Fruit fly (Drosophila melanogaster) whole organism, embryonic: ENCODE data around the gene ATPsynC.

ENCODE experiments used
- Abd-B ChIP-seq: fragments of 200-800 bp; sonication (Bioruptor generic); optimal IDR thresholded peaks from 2 replicates; lab custom pipeline; 2018; ENCODE audit warnings: missing biosample characterization, mild to moderate bottlenecking, missing genetic modification characterization, moderate library complexity
- Ada2b ChIP-seq: fragments of 200-800 bp; sonication (Bioruptor generic); IDR thresholded peaks from 2 replicates; pipeline ENCODE4 v1.3.6; 2022; ENCODE audit warnings: missing biosample characterization, missing genetic modification characterization
- Adf1 ChIP-seq: fragments of 200-800 bp; sonication (Bioruptor generic); IDR thresholded peaks from 2 replicates; pipeline ENCODE4 v1.3.6; 2022; ENCODE audit warnings: missing biosample characterization, missing genetic modification characterization
- Bdp1 ChIP-seq: fragments of 200-800 bp; sonication (Bioruptor generic); optimal IDR thresholded peaks from 3 replicates; lab custom pipeline; 2016; ENCODE audit warnings: missing biosample characterization, missing genetic modification characterization
- CG10267 ChIP-seq: fragments of 200-800 bp; sonication (Bioruptor generic); optimal IDR thresholded peaks from 2 replicates; lab custom pipeline; 2018; ENCODE audit warnings: missing biosample characterization, mild to moderate bottlenecking, missing genetic modification characterization, moderate library complexity
- CG10366 ChIP-seq: fragments of 200-800 bp; sonication (Bioruptor generic); IDR thresholded peaks from 2 replicates; pipeline ENCODE4 v1.3.6; 2022; ENCODE audit warnings: missing biosample characterization, missing genetic modification characterization
- CG10462 ChIP-seq: fragments of 200-800 bp; sonication (Bioruptor generic); optimal IDR thresholded peaks from 2 replicates; lab custom pipeline; 2016; ENCODE audit warnings: missing biosample characterization, missing genetic modification characterization
- CG10565 ChIP-seq: fragments of 200-800 bp; sonication (Bioruptor generic); optimal IDR thresholded peaks from 3 replicates; lab custom pipeline; 2016; ENCODE audit warnings: missing biosample characterization, mild to moderate bottlenecking, missing genetic modification characterization
- CG11247 ChIP-seq: fragments of 200-800 bp; sonication (Bioruptor generic); IDR thresholded peaks from 2 replicates; pipeline ENCODE4 v1.3.6; 2022; ENCODE audit warnings: missing biosample characterization, missing genetic modification characterization
- CG12391 ChIP-seq: fragments of 200-800 bp; sonication (Bioruptor generic); optimal IDR thresholded peaks from 3 replicates; lab custom pipeline; 2018; ENCODE audit warnings: missing biosample characterization, mild to moderate bottlenecking, missing genetic modification characterization, moderate library complexity
- CG13775 ChIP-seq: fragments of 200-800 bp; sonication (Bioruptor generic); optimal IDR thresholded peaks from 3 replicates; lab custom pipeline; 2017; ENCODE audit warnings: missing biosample characterization, mild to moderate bottlenecking, missing genetic modification characterization
- CG14667 ChIP-seq: fragments of 200-800 bp; sonication (Bioruptor generic); IDR thresholded peaks from 2 replicates; pipeline ENCODE4 v1.3.6; 2022; ENCODE audit warnings: missing biosample characterization, missing genetic modification characterization
- CG17328 ChIP-seq: fragments of 200-800 bp; sonication (Bioruptor generic); IDR thresholded peaks from 2 replicates; pipeline ENCODE4 v1.3.6; 2022; ENCODE audit warnings: missing biosample characterization, missing genetic modification characterization
- CG17385 ChIP-seq: fragments of 200-800 bp; sonication (Bioruptor generic); optimal IDR thresholded peaks from 3 replicates; lab custom pipeline; 2018; ENCODE audit warnings: missing biosample characterization, mild to moderate bottlenecking, missing genetic modification characterization
- CG18011 ChIP-seq: fragments of 200-800 bp; sonication (Bioruptor generic); optimal IDR thresholded peaks from 2 replicates; lab custom pipeline; 2017; ENCODE audit warnings: missing biosample characterization, missing genetic modification characterization, mild to moderate bottlenecking, moderate library complexity, missing genotype
- CG2116 ChIP-seq: fragments of 200-800 bp; sonication (Bioruptor generic); optimal IDR thresholded peaks from 3 replicates; lab custom pipeline; 2018; ENCODE audit warnings: missing biosample characterization, mild to moderate bottlenecking, missing genetic modification characterization
- CG30403 ChIP-seq: fragments of 200-800 bp; sonication (Bioruptor generic); optimal IDR thresholded peaks from 3 replicates; lab custom pipeline; 2016; ENCODE audit warnings: missing biosample characterization, missing genetic modification characterization
- CG31388 ChIP-seq: fragments of 200-800 bp; sonication (Bioruptor generic); optimal IDR thresholded peaks from 2 replicates; lab custom pipeline; 2016; ENCODE audit warnings: missing biosample characterization, missing genetic modification characterization
- CG4617 ChIP-seq: fragments of 200-800 bp; sonication (Bioruptor generic); optimal IDR thresholded peaks from 3 replicates; lab custom pipeline; 2016; ENCODE audit warnings: missing biosample characterization, missing genetic modification characterization, borderline replicate concordance
- CG4730 ChIP-seq: fragments of 200-800 bp; sonication (Bioruptor generic); IDR thresholded peaks from 2 replicates; pipeline ENCODE4 v1.3.6; 2022; ENCODE audit warnings: missing biosample characterization, missing genetic modification characterization
- CG4820 ChIP-seq: fragments of 200-800 bp; sonication (Bioruptor generic); optimal IDR thresholded peaks from 3 replicates; lab custom pipeline; 2016; ENCODE audit warnings: missing biosample characterization, missing genetic modification characterization
- CG4854 ChIP-seq: fragments of 200-800 bp; sonication (Bioruptor generic); optimal IDR thresholded peaks from 2 replicates; lab custom pipeline; 2016; ENCODE audit warnings: missing biosample characterization, missing genetic modification characterization, inconsistent platforms
- CG5953 ChIP-seq: fragments of 200-800 bp; sonication (Bioruptor generic); IDR thresholded peaks from 2 replicates; pipeline ENCODE4 v1.3.6; 2022; ENCODE audit warnings: missing biosample characterization, missing genetic modification characterization
- CG6654 ChIP-seq: fragments of 200-800 bp; sonication (Bioruptor generic); optimal IDR thresholded peaks from 2 replicates; lab custom pipeline; 2017; ENCODE audit warnings: missing biosample characterization, mild to moderate bottlenecking, missing genetic modification characterization
- CG8944 ChIP-seq: fragments of 200-800 bp; sonication (Bioruptor generic); optimal IDR thresholded peaks from 3 replicates; lab custom pipeline; 2016; ENCODE audit warnings: missing biosample characterization, missing genetic modification characterization
- CG9437 ChIP-seq: fragments of 200-800 bp; sonication (Bioruptor generic); optimal IDR thresholded peaks from 2 replicates; lab custom pipeline; 2018; ENCODE audit warnings: missing biosample characterization, mild to moderate bottlenecking, missing genetic modification characterization
- Dip2 ChIP-seq: fragments of 200-800 bp; sonication (Bioruptor generic); IDR thresholded peaks from 2 replicates; pipeline ENCODE4 v1.3.6; 2022; ENCODE audit warnings: missing biosample characterization, missing genetic modification characterization
- E2f2 ChIP-seq: fragments of 200-800 bp; sonication (Bioruptor generic); IDR thresholded peaks from 2 replicates; pipeline ENCODE4 v1.3.6; 2022; ENCODE audit warnings: missing biosample characterization, missing genetic modification characterization
- Hr78 ChIP-seq, 2 experiments: fragments of 200-800 bp in 1 of 2; fragments of >200 bp in 1 of 2; sonication (Bioruptor generic) in 1 of 2; optimal IDR thresholded peaks; 2 replicates each; lab custom pipeline; 2017 to 2019; ENCODE audit warnings: missing biosample characterization in 2 of 2, missing genetic modification characterization in 2 of 2, mild to moderate bottlenecking in 1 of 2, moderate library complexity in 1 of 2
- Mes4 ChIP-seq: fragments of 200-800 bp; sonication (Bioruptor generic); optimal IDR thresholded peaks from 2 replicates; lab custom pipeline; 2016; ENCODE audit warnings: missing biosample characterization, missing genetic modification characterization
- NC2α ChIP-seq: fragments of 200-800 bp; sonication (Bioruptor generic); optimal IDR thresholded peaks from 2 replicates; lab custom pipeline; 2016; ENCODE audit warnings: missing biosample characterization, missing genetic modification characterization
- Neu2 ChIP-seq: fragments of 200-800 bp; sonication (Bioruptor generic); optimal IDR thresholded peaks from 3 replicates; lab custom pipeline; 2016; ENCODE audit warnings: missing biosample characterization, missing genetic modification characterization, borderline replicate concordance
- Opbp ChIP-seq: fragments of 200-800 bp; sonication (Bioruptor generic); IDR thresholded peaks from 3 replicates; pipeline ENCODE4 v1.3.6; 2022; ENCODE audit warnings: missing biosample characterization, missing genetic modification characterization; ENCODE audit not compliant: partially characterized antibody
- Pdp1 ChIP-seq, 2 experiments: fragments of 200-800 bp; sonication (Bioruptor generic); optimal IDR thresholded peaks; 3 replicates each; lab custom pipeline; 2016; ENCODE audit warnings: missing biosample characterization in 2 of 2, missing genetic modification characterization in 2 of 2, mild to moderate bottlenecking in 1 of 2, moderate library complexity in 1 of 2
- Sry-β ChIP-seq: fragments of 200-800 bp; sonication (Bioruptor generic); optimal IDR thresholded peaks from 2 replicates; lab custom pipeline; 2018; ENCODE audit warnings: missing biosample characterization, mild to moderate bottlenecking, missing genetic modification characterization, moderate library complexity
- Xrp1 ChIP-seq: fragments of 200-800 bp; sonication (Bioruptor generic); IDR thresholded peaks from 2 replicates; pipeline ENCODE4 v1.3.6; 2022; ENCODE audit warnings: missing biosample characterization, missing genetic modification characterization
- az2 ChIP-seq: fragments of 200-800 bp; sonication (Bioruptor generic); optimal IDR thresholded peaks from 3 replicates; lab custom pipeline; 2016; ENCODE audit warnings: missing biosample characterization, missing genetic modification characterization
- dm ChIP-seq: fragments of 200-800 bp; sonication (Bioruptor generic); optimal IDR thresholded peaks from 3 replicates; lab custom pipeline; 2016; ENCODE audit warnings: missing biosample characterization, missing genetic modification characterization
- dmrt11E ChIP-seq: fragments of 200-800 bp; sonication (Bioruptor generic); optimal IDR thresholded peaks from 3 replicates; lab custom pipeline; 2018; ENCODE audit warnings: missing biosample characterization, mild to moderate bottlenecking, missing genetic modification characterization, moderate library complexity
- dysf ChIP-seq: fragments of 200-800 bp; sonication (Bioruptor generic); IDR thresholded peaks from 3 replicates; pipeline ENCODE4 v1.3.6; 2022; ENCODE audit warnings: missing biosample characterization, missing genetic modification characterization
- eyg ChIP-seq: fragments of 200-800 bp; sonication (Bioruptor generic); optimal IDR thresholded peaks from 3 replicates; lab custom pipeline; 2016; ENCODE audit warnings: missing biosample characterization, missing genetic modification characterization
- fd96Cb ChIP-seq: fragments of 200-800 bp; sonication (Bioruptor generic); optimal IDR thresholded peaks from 2 replicates; lab custom pipeline; 2018; ENCODE audit warnings: missing biosample characterization, mild to moderate bottlenecking, missing genetic modification characterization, moderate library complexity
- fru ChIP-seq: fragments of >200 bp; optimal IDR thresholded peaks from 2 replicates; lab custom pipeline; 2017
- grn ChIP-seq: fragments of 200-800 bp; sonication (Bioruptor generic); optimal IDR thresholded peaks from 3 replicates; lab custom pipeline; 2017; ENCODE audit warnings: missing biosample characterization, missing genetic modification characterization
- kay ChIP-seq: fragments of 200-800 bp; sonication (Bioruptor generic); optimal IDR thresholded peaks from 2 replicates; lab custom pipeline; 2016; ENCODE audit warnings: missing biosample characterization, missing genetic modification characterization
- klu ChIP-seq: fragments of 200-800 bp; sonication (Bioruptor generic); IDR thresholded peaks from 2 replicates; pipeline ENCODE4 v1.3.6; 2022; ENCODE audit warnings: missing biosample characterization, missing genetic modification characterization
- nom ChIP-seq: fragments of 200-800 bp; sonication (Bioruptor generic); optimal IDR thresholded peaks from 2 replicates; lab custom pipeline; 2017; ENCODE audit warnings: missing biosample characterization, missing genetic modification characterization, mild to moderate bottlenecking, moderate library complexity, missing genetic modification reagents
- slbo ChIP-seq: fragments of 200-800 bp; sonication (Bioruptor generic); IDR thresholded peaks from 2 replicates; pipeline ENCODE4 v1.3.6; 2022; ENCODE audit warnings: missing biosample characterization, missing genetic modification characterization
- twi ChIP-seq: fragments of 200-800 bp; optimal IDR thresholded peaks from 2 replicates; lab custom pipeline; 2019; ENCODE audit warnings: missing biosample characterization, mild to moderate bottlenecking, missing genetic modification characterization, moderate library complexity

ATPsynC gene

DNA sequence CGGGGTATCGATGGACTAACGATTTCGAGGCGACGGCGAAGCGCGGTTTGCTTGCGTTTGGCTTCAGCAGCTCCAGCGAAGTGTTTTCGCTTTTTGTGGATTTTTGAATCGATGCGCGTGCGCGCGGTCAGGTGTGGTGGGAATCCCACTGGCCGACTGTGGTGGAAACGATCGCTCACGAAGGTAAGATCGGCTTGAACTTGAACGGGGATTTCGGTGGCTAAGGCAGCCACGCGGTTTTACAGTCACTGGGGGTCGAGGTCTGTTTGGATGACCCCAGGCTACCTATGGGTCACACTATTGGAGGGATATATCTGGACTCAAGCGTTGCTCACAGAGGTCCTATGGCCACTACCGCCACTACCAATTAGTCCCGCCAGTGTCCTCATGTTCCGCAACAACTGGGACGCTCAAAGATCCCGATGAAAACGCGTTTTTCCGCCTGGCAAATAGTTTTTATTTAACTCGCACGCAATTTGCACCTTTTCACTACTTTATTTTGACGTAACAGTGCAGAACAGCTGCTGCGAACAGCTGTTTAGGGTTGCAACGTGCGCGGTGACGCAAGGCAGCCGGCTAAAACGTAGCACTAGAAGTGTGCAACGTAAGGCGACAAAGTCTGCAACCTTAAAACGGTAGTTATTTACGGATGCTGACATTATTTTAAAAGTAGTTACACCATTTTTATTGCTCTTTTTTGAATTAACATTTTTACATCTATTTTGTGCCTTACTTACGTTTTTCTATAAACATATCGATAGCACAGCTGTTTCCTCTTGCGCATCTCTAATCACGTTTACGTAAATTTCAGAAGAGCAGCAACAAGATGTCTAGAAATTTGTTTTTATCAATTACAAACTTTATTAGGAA lies 32.9 kb upstream of the ATPsynC start, which contains the start of the genes qless and mRpL32 (continued):
- TF ChIP-seq CG4854 (GFP tag; lab: Kevin White, UChicago) (peak; percentile 48), Mes4 (GFP tag; lab: Kevin White, UChicago) (peak; percentile 40), Abd-B (GFP tag; lab: Kevin White, UChicago) (no peak), CG18011 (GFP tag; lab: Kevin White, UChicago) (peak; percentile 29), dysf (GFP tag; lab: Robert Waterston, UW) (peak; percentile 74), CG5953 (GFP tag; lab: Robert Waterston, UW) (no peak), CG14667 (GFP tag; lab: Robert Waterston, UW) (peak; percentile 22; the same call in 1 of the 2 replicates), az2 (GFP tag; lab: Kevin White, UChicago) (peak; percentile 34), CG17385 (GFP tag; lab: Kevin White, UChicago) (peak; percentile 27), NC2α (GFP tag; lab: Kevin White, UChicago) (no peak), fru (lab: Kevin White, UChicago) (no peak), CG4617 (GFP tag; lab: Kevin White, UChicago) (peak; percentile 33), Adf1 (no peak), Hr78 (GFP tag; optimal IDR thresholded peaks at IDR 0.05; lab: Kevin White, UChicago) (peak in 1 of 2 experiments; percentile 100), Xrp1 (GFP tag; lab: Robert Waterston, UW) (peak; percentile 91), dmrt11E (tag; lab: Kevin White, UChicago) (no peak), CG6654 (GFP tag; lab: Kevin White, UChicago) (peak; percentile 95), Opbp (GFP tag; lab: Robert Waterston, UW) (peak; percentile 24; the same call in 1 of the 3 replicates), Ada2b (GFP tag; lab: Robert Waterston, UW) (peak; percentile 75), Sry-β (GFP tag; lab: Kevin White, UChicago) (peak; percentile 21), CG12391 (tag; lab: Kevin White, UChicago) (peak; percentile 48), CG8944 (GFP tag; lab: Kevin White, UChicago) (peak; percentile 72), grn (GFP tag; lab: Kevin White, UChicago) (no peak), CG10565 (GFP tag; lab: Kevin White, UChicago) (peak; percentile 20), CG31388 (peak; percentile 79), CG13775 (peak; percentile 40), CG4820 (peak; percentile 69), klu (GFP tag; lab: Robert Waterston, UW) (no peak; the same call in 1 of the 2 replicates), kay (GFP tag; lab: Kevin White, UChicago) (peak; percentile 71), Pdp1 (GFP tag; optimal IDR thresholded peaks at IDR 0.05; lab: Kevin White, UChicago) (peak; percentile 71 to 99), Bdp1 (GFP tag; lab: Kevin White, UChicago) (peak; percentile 26), slbo (GFP tag; lab: Robert Waterston, UW) (peak; percentile 60; the same call in 1 of the 2 replicates), CG17328 (GFP tag; lab: Robert Waterston, UW) (peak; percentile 41; the same call in 1 of the 2 replicates), CG11247 (GFP tag; lab: Robert Waterston, UW) (peak; percentile 82), nom (no peak), Dip2 (GFP tag; lab: Robert Waterston, UW) (peak; percentile 29; the same call in 1 of the 2 replicates), twi (tag; lab: Kevin White, UChicago) (no peak), CG9437 (GFP tag; lab: Kevin White, UChicago) (peak; percentile 100), CG4730 (GFP tag; lab: Robert Waterston, UW) (peak; percentile 76), CG10366 (peak; percentile 60), Neu2 (GFP tag; lab: Kevin White, UChicago) (peak; percentile 9), CG30403 (GFP tag; lab: Kevin White, UChicago) (peak; percentile 72), E2f2 (GFP tag; lab: Robert Waterston, UW) (peak; percentile 78), CG10267 (tag; lab: Kevin White, UChicago) (peak; percentile 51), dm (peak; percentile 35), eyg (peak; percentile 42), CG2116 (peak; percentile 80), fd96Cb (tag; lab: Kevin White, UChicago) (peak; percentile 7), CG10462 (GFP tag; lab: Kevin White, UChicago) (no peak)
